Fruit fly (Drosophila melanogaster) whole organism, wandering third instar larva: Measurements from ENCODE around the gene CG9775.

Experiments used
- Abd-B ChIP-seq: fragments of >200 bp; optimal IDR thresholded peaks from 2 replicates; lab custom pipeline; 2017; ENCODE audit warnings: missing biosample characterization, missing genetic modification characterization
- CG32264 ChIP-seq: fragments of 200-800 bp; sonication (Bioruptor generic); optimal IDR thresholded peaks from 2 replicates; lab custom pipeline; 2016; ENCODE audit warnings: missing biosample characterization, missing genetic modification characterization
- CG9705 ChIP-seq: fragments of 200-800 bp; sonication (Bioruptor generic); optimal IDR thresholded peaks from 2 replicates; lab custom pipeline; 2018; ENCODE audit warnings: missing biosample characterization, mild to moderate bottlenecking, missing genetic modification characterization
- CrebA ChIP-seq: fragments of 200-800 bp; sonication (Bioruptor generic); optimal IDR thresholded peaks from 2 replicates; lab custom pipeline; 2016; ENCODE audit warnings: missing biosample characterization, mild to moderate bottlenecking, missing genetic modification characterization, borderline replicate concordance
- Dfd ChIP-seq: fragments of >200 bp; optimal IDR thresholded peaks from 2 replicates; lab custom pipeline; 2017; ENCODE audit warnings: missing biosample characterization, missing genetic modification characterization
- Dif ChIP-seq: fragments of 200-275, 200-300 bp; sonication (Bioruptor generic); optimal IDR thresholded peaks from 2 replicates; lab custom pipeline; 2018; ENCODE audit warnings: missing biosample characterization, missing genetic modification characterization; ENCODE audit not compliant: partially characterized antibody
- GATAd ChIP-seq: sonication (Bioruptor generic); optimal IDR thresholded peaks from 2 replicates; lab custom pipeline; 2016; ENCODE audit warnings: missing biosample characterization, missing genetic modification characterization
- HLH106 ChIP-seq: fragments of 200-800 bp; optimal IDR thresholded peaks from 3 replicates; lab custom pipeline; 2019; ENCODE audit warnings: missing biosample characterization, mild to moderate bottlenecking, missing genetic modification characterization, moderate library complexity
- Hnf4 ChIP-seq: fragments of 200-800 bp; sonication (Bioruptor generic); optimal IDR thresholded peaks from 2 replicates; lab custom pipeline; 2016; ENCODE audit warnings: missing biosample characterization, mild to moderate bottlenecking, missing genetic modification characterization
- Hr78 ChIP-seq: fragments of >200 bp; optimal IDR thresholded peaks from 2 replicates; lab custom pipeline; 2017; ENCODE audit warnings: missing biosample characterization, missing genetic modification characterization
- Hr83 ChIP-seq: fragments of 200-300 bp; sonication (Bioruptor generic); optimal IDR thresholded peaks from 2 replicates; lab custom pipeline; 2016; ENCODE audit warnings: missing biosample characterization, mild to moderate bottlenecking, missing genetic modification characterization, moderate library complexity; ENCODE audit not compliant: poor library complexity, severe bottlenecking
- Jra ChIP-seq: sonication (Bioruptor generic); optimal IDR thresholded peaks from 2 replicates; lab custom pipeline; 2016; ENCODE audit warnings: missing biosample characterization, missing genetic modification characterization
- Mio ChIP-seq: sonication (Bioruptor generic); optimal IDR thresholded peaks from 2 replicates; lab custom pipeline; 2016; ENCODE audit warnings: missing biosample characterization, missing genetic modification characterization
- Myc ChIP-seq: fragments of >200 bp; optimal IDR thresholded peaks from 2 replicates; lab custom pipeline; 2017
- N ChIP-seq: fragments of >200 bp; optimal IDR thresholded peaks from 2 replicates; lab custom pipeline; 2018; ENCODE audit warnings: missing biosample characterization, missing external identifiers, missing genetic modification characterization
- OdsH ChIP-seq: fragments of 200-800 bp; sonication (Bioruptor generic); optimal IDR thresholded peaks from 2 replicates; lab custom pipeline; 2016; ENCODE audit warnings: missing biosample characterization, mild to moderate bottlenecking, missing genetic modification characterization
- Rel ChIP-seq, 2 experiments: fragments of 200-800 bp; sonication (Bioruptor generic) in 1 of 2; optimal IDR thresholded peaks; 2 replicates in 1 of 2; 3 replicates in 1 of 2; lab custom pipeline; 2016 to 2019; ENCODE audit warnings: mild to moderate bottlenecking in 2 of 2, missing biosample characterization in 2 of 2, missing genetic modification characterization in 2 of 2, moderate library complexity in 1 of 2
- Sp1 ChIP-seq: fragments of 200-800 bp; sonication (Bioruptor generic); optimal IDR thresholded peaks from 3 replicates; lab custom pipeline; 2019; ENCODE audit warnings: missing biosample characterization, mild to moderate bottlenecking, missing genetic modification characterization, moderate library complexity
- Vsx2 ChIP-seq: fragments of 200-300, 225-300 bp; sonication (Bioruptor generic); optimal IDR thresholded peaks from 2 replicates; lab custom pipeline; 2018; ENCODE audit warnings: missing biosample characterization, missing genetic modification characterization; ENCODE audit not compliant: partially characterized antibody
- br ChIP-seq: fragments of 200-800 bp; sonication (Bioruptor generic); optimal IDR thresholded peaks from 2 replicates; lab custom pipeline; 2016; ENCODE audit warnings: missing biosample characterization, missing genetic modification characterization
- brk ChIP-seq: fragments of 200-800 bp; sonication (Bioruptor generic); optimal IDR thresholded peaks from 2 replicates; lab custom pipeline; 2016; ENCODE audit warnings: missing biosample characterization, mild to moderate bottlenecking, missing genetic modification characterization
- dl ChIP-seq, 2 experiments: fragments of 175-275, 200-275 bp in 1 of 2; fragments of 200-275 bp in 1 of 2; sonication (Bioruptor generic); optimal IDR thresholded peaks; lab custom pipeline; 2018; ENCODE audit warnings: mild to moderate bottlenecking in 2 of 2, missing biosample characterization in 2 of 2, missing genetic modification characterization in 2 of 2, moderate library complexity in 2 of 2; ENCODE audit not compliant: partially characterized antibody in 2 of 2, insufficient read depth in 1 of 2
- dmrt93B ChIP-seq: fragments of 200-800 bp; sonication (Bioruptor generic); optimal IDR thresholded peaks from 2 replicates; lab custom pipeline; 2018; ENCODE audit warnings: missing biosample characterization, mild to moderate bottlenecking, missing genetic modification characterization
- dsf ChIP-seq: sonication (Bioruptor generic); optimal IDR thresholded peaks from 2 replicates; lab custom pipeline; 2016; ENCODE audit warnings: missing biosample characterization, missing genetic modification characterization, borderline replicate concordance
- ey ChIP-seq: fragments of 200-800 bp; sonication (Bioruptor generic); optimal IDR thresholded peaks from 2 replicates; lab custom pipeline; 2016; ENCODE audit warnings: missing biosample characterization, missing genetic modification characterization
- foxo ChIP-seq, 2 experiments: fragments of 200-800 bp; sonication (Bioruptor generic); optimal IDR thresholded peaks; 2 replicates in 1 of 2; 3 replicates in 1 of 2; lab custom pipeline; 2016 to 2017; ENCODE audit warnings: missing biosample characterization in 2 of 2, missing genetic modification characterization in 2 of 2
- fru ChIP-seq: fragments of 200-800 bp; sonication (Bioruptor generic); optimal IDR thresholded peaks from 3 replicates; lab custom pipeline; 2016; ENCODE audit warnings: missing biosample characterization, mild to moderate bottlenecking, missing genetic modification characterization
- h ChIP-seq: fragments of 200-800 bp; sonication (Bioruptor generic); optimal IDR thresholded peaks from 3 replicates; lab custom pipeline; 2016; ENCODE audit warnings: missing biosample characterization, mild to moderate bottlenecking, missing genetic modification characterization
- jim ChIP-seq: fragments of 175-275, 200-325 bp; sonication (Bioruptor generic); optimal IDR thresholded peaks from 2 replicates; lab custom pipeline; 2016; ENCODE audit warnings: missing biosample characterization, mild to moderate bottlenecking, missing genetic modification characterization
- lola ChIP-seq: fragments of >200 bp; optimal IDR thresholded peaks from 2 replicates; lab custom pipeline; 2017; ENCODE audit warnings: missing biosample characterization, missing genetic modification characterization
- pan ChIP-seq: fragments of >200 bp; optimal IDR thresholded peaks from 2 replicates; lab custom pipeline; 2017
- psq ChIP-seq: fragments of 200-800 bp; sonication (Bioruptor generic); optimal IDR thresholded peaks from 3 replicates; lab custom pipeline; 2017; ENCODE audit warnings: missing biosample characterization, mild to moderate bottlenecking, missing genetic modification characterization, moderate library complexity
- rgr ChIP-seq: fragments of 200-800 bp; sonication (Bioruptor generic); optimal IDR thresholded peaks from 3 replicates; lab custom pipeline; 2016; ENCODE audit warnings: missing biosample characterization, mild to moderate bottlenecking, missing genetic modification characterization
- sage ChIP-seq: fragments of 200-800 bp; sonication (Bioruptor generic); optimal IDR thresholded peaks from 2 replicates; lab custom pipeline; 2016; ENCODE audit warnings: missing biosample characterization, mild to moderate bottlenecking, missing genetic modification characterization
- sv ChIP-seq: fragments of 200-800 bp; sonication (Bioruptor generic); optimal IDR thresholded peaks from 3 replicates; lab custom pipeline; 2016; ENCODE audit warnings: missing biosample characterization, missing genetic modification characterization
- tai ChIP-seq: sonication (Bioruptor generic); optimal IDR thresholded peaks from 2 replicates; lab custom pipeline; 2016; ENCODE audit warnings: missing biosample characterization, missing genetic modification characterization
- usp ChIP-seq: fragments of >200 bp; optimal IDR thresholded peaks from 2 replicates; lab custom pipeline; 2017; ENCODE audit warnings: missing biosample characterization, missing genetic modification characterization
- woc ChIP-seq: sonication (Bioruptor generic); optimal IDR thresholded peaks from 2 replicates; lab custom pipeline; 2016; ENCODE audit warnings: missing biosample characterization, mild to moderate bottlenecking, missing genetic modification characterization

Gene CG9775

dm6 chr3R:4666014-4666652 lies 24.5 kb upstream of the CG9775 start:
- TF ChIP-seq usp (no peak), woc (no peak), ey (GFP tag; lab: Kevin White, UChicago) (no peak), Sp1 (GFP tag; lab: Kevin White, UChicago) (no peak), Hnf4 (GFP tag; lab: Kevin White, UChicago) (no peak), br (no peak)

- TF ChIP-seq Sp1 (GFP tag; lab: Kevin White, UChicago) (peak; percentile 96), Vsx2 (GFP tag; lab: Kevin White, UChicago) (no peak), h (GFP tag; lab: Kevin White, UChicago) (peak; percentile 98), sage (GFP tag; lab: Kevin White, UChicago) (peak; percentile 94), ey (GFP tag; lab: Kevin White, UChicago) (peak; percentile 91), Hnf4 (GFP tag; lab: Kevin White, UChicago) (peak; percentile 99), Myc (no peak), woc (peak; percentile 76), HLH106 (tag; lab: Kevin White, UChicago) (peak; percentile 88), sv (GFP tag; lab: Kevin White, UChicago) (no peak), tai (GFP tag; lab: Kevin White, UChicago) (peak; percentile 98), OdsH (peak; percentile 98), dsf (GFP tag; lab: Kevin White, UChicago) (peak; percentile 95), brk (GFP tag; lab: Kevin White, UChicago) (peak; percentile 96), N (GFP tag; lab: Kevin White, UChicago) (no peak), foxo (GFP tag; optimal IDR thresholded peaks at IDR 0.05; lab: Kevin White, UChicago) (peak; percentile 83 to 95), pan (lab: Kevin White, UChicago) (no peak), dl (GFP tag; optimal IDR thresholded peaks at IDR 0.05; lab: Kevin White, UChicago; ENCODE audit: insufficient read depth in 1 of 2, partially characterized antibody in 2 of 2) (no peak), Hr78 (no peak), CG9705 (peak; percentile 93), CrebA (GFP tag; lab: Kevin White, UChicago) (peak; percentile 85), fru (peak; percentile 96), CG32264 (GFP tag; lab: Kevin White, UChicago) (peak; percentile 95), usp (no peak), rgr (GFP tag; lab: Kevin White, UChicago) (peak; percentile 99), GATAd (GFP tag; lab: Kevin White, UChicago) (peak; percentile 95), Abd-B (no peak), Hr83 (peak; percentile 99), Rel (GFP tag; optimal IDR thresholded peaks at IDR 0.05; lab: Kevin White, UChicago) (peak; percentile 57), Rel (tag; optimal IDR thresholded peaks at IDR 0.05; lab: Kevin White, UChicago) (peak; percentile 69), br (peak; percentile 98), jim (GFP tag; lab: Kevin White, UChicago) (peak; percentile 96), Mio (peak; percentile 89), Dfd (no peak), psq (GFP tag; lab: Kevin White, UChicago) (peak; percentile 93), Jra (peak; percentile 98), dmrt93B (GFP tag; lab: Kevin White, UChicago) (peak; percentile 92), Dif (GFP tag; lab: Kevin White, UChicago) (no peak), lola (GFP tag; lab: Kevin White, UChicago) (no peak)
Observed at dm6 chr3R:4664947-4665346, 23.3 kb upstream of the CG9775 start.

- no peak for TF ChIP-seq fru
- TF ChIP-seq sage (GFP tag; lab: Kevin White, UChicago), result no peak
- no peak for TF ChIP-seq tai (GFP tag; lab: Kevin White, UChicago)
- no peak for TF ChIP-seq h (GFP tag; lab: Kevin White, UChicago)
- TF ChIP-seq N (GFP tag; lab: Kevin White, UChicago), result no peak
- no peak for TF ChIP-seq brk (GFP tag; lab: Kevin White, UChicago)
- no peak for TF ChIP-seq dmrt93B (GFP tag; lab: Kevin White, UChicago)
- TF ChIP-seq dsf (GFP tag; lab: Kevin White, UChicago), result no peak
Observed at dm6 chr3R:4664199-4664598, 22.6 kb upstream of the CG9775 start.
